Fruit fly (Drosophila melanogaster) Kc167 (cell line): ENCODE results near the gene Rtnl2.

ENCODE experiments used
- Myc ChIP-seq: fragments of >200 bp; optimal IDR thresholded peaks from 2 replicates; lab custom pipeline; 2017; ENCODE audit warnings: missing external identifiers
- Sin3A ChIP-seq: fragments of >200 bp; optimal IDR thresholded peaks from 2 replicates; lab custom pipeline; 2018; ENCODE audit warnings: missing external identifiers
- insv ChIP-seq: fragments of >200 bp; optimal IDR thresholded peaks from 3 replicates; lab custom pipeline; 2018; ENCODE audit warnings: missing external identifiers
- psq ChIP-seq: fragments of >200 bp; optimal IDR thresholded peaks from 2 replicates; lab custom pipeline; 2017; ENCODE audit warnings: missing external identifiers
- ttk ChIP-seq: sonication (Bioruptor generic); optimal IDR thresholded peaks from 2 replicates; lab custom pipeline; 2017; ENCODE audit warnings: missing external identifiers

DNA sequence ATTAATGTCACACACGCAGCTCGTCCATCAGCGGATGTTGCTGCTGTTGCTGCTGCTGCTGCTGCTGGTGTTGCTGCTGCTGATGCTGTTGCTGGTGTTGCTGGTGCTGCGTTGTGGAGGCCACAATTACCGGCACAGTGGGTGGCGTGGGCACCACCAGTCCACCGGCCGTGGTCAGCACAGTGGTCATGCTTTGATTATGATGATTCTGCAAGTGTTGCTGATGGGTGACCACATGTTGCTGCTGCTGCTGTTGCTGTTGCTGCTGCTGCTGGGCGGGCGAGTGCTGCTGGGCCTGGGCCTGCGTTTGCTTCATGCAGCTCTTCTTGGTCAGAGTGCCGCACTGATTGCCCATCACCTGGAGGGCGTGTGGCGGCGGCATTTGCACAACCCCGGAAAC lies 42.2 kb upstream of the Rtnl2 start:
- TF ChIP-seq Myc (lab: Kevin White, UChicago): no peak
- no peak for TF ChIP-seq ttk (lab: Kevin White, UChicago)
- TF ChIP-seq Sin3A (lab: Kevin White, UChicago): no peak
- TF ChIP-seq psq (lab: Kevin White, UChicago): no peak
- no peak for TF ChIP-seq insv (lab: Kevin White, UChicago)
